Fruit fly (Drosophila melanogaster): ENCODE results near the gene stck.

The stck gene

DNA sequence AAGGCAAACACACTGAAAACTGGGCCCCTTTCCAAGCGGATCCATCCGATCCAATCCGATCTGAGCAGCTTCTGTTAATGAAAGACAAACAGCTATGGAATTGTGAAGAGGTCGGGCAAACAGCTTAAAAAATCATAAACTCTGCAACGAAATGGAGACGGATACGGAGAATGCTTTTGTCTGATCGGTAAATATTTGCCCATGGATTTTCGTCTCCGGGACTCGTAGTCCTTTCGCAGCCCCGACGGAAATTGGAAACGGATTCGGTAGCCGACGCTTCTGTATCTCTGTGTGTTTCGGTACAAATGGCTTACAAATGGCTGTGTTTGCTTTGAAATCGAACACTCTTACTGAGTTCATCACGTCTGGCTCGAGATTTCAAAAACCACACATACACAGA is 29.9 kb upstream of the stck start:
- TF ChIP-seq Dll (optimal IDR thresholded peaks at IDR 0.05) (no peak), usp (GFP tag; optimal IDR thresholded peaks at IDR 0.05) (no peak), EcR (GFP tag; optimal IDR thresholded peaks at IDR 0.05) (no peak), CG8478 (optimal IDR thresholded peaks at IDR 0.05) (no peak), pan (optimal IDR thresholded peaks at IDR 0.05) (no peak), psq (optimal IDR thresholded peaks at IDR 0.05) (no peak)

DNA sequence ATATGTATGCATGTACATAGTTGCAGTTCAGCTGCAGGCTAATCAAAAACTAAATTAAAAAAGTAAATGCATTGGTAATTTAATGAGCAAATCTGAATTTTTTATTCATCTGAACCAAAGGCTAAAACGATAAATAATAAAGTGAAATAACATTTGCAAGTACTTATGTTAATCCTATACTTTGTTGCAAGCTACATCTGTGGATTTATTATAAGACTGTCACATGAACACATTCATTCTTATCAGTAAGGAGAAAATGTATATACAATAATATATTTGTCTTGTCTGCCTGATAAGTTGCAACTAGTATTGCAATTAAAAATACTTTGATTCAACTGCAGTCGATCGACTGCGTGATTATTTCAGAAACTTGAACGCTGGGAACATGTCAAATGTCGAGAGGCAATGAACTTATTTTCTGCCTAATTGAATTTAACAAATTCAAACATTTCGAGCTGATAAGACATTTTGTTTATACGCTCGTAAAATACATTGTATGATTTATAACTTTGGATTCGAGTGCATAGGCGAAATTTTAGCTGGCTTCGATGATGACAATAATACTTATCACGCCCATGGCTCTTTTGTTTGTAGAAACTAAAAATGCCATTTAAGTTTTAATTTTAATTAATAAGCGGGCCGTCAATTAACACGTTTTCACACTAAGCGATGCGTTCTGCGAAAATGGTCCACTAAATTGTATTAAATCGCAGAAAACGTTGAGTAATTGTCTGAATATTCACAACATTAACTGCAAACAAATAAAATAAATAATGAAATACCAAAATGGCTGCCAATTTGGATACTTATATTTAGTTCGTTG is 28.6 kb upstream of the stck start:
- no peak for TF ChIP-seq CG8478 (optimal IDR thresholded peaks at IDR 0.05)
- TF ChIP-seq usp (GFP tag; optimal IDR thresholded peaks at IDR 0.05), result no peak
- TF ChIP-seq Dll (optimal IDR thresholded peaks at IDR 0.05), result no peak
- no peak for TF ChIP-seq EcR (GFP tag; optimal IDR thresholded peaks at IDR 0.05)
- TF ChIP-seq psq (optimal IDR thresholded peaks at IDR 0.05), result no peak
- TF ChIP-seq pan (optimal IDR thresholded peaks at IDR 0.05), result no peak

DNA sequence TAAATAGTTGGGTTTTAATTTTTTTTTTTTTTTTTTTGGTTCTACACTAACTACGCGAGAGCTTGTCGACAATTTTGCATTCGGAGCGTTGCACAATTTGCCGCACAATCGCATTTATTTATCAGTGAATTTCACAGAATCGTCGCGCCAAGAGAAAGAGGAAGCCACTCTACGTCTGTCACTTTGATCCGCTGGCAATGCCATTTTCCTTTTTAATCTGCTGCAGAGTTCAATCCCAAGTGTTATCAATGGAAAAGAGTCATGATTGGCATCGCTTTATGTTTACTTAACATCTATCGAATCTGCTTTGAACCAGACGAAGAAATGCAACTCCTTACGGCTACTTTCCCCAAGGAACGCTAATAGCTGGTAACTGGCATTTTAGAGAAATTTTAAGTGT is 27.1 kb upstream of the stck start:
- TF ChIP-seq EcR (GFP tag; optimal IDR thresholded peaks at IDR 0.05), result no peak
- no peak for TF ChIP-seq Dll (optimal IDR thresholded peaks at IDR 0.05)
- no peak for TF ChIP-seq pan (optimal IDR thresholded peaks at IDR 0.05)
- no peak for TF ChIP-seq CG8478 (optimal IDR thresholded peaks at IDR 0.05)
- no peak for TF ChIP-seq psq (optimal IDR thresholded peaks at IDR 0.05)

DNA sequence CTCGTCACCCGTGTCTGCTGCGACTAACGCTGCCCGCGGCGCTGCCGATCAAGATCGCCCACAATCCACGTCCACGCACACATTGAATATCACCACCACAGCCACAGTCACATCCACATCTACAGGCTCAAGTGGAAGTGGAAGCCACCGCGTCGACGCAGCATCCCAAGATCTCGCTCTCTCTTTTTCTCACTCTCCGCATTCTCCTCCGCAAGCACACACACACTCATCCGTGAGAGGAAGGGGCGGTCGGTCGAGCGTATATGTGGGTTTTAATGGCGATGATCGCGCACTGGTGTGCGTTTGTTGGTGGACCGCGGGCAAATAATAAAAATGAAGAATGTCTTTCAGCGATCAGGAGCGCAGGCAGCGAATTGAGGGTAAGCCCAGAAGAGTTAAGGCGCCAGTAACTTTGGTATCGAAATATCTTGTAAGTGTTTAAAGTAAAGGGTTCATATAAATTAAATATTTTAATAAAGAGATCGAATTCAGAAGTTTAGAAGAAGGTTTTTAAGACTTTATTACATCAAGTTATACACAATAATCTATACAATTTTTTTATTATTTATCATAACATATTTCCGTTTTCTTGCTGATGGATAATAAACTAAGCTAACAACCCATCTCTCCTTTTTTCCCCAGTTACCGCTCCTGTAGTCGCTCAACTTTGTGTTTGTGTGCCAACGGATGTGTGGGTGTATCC is 22.9 kb upstream of the stck start, which contains the start of gene Poxm:
Gene Poxm (minus strand): TSS at position 25 of the 703 bp plus-strand sequence.
- TF ChIP-seq CG8478 (optimal IDR thresholded peaks at IDR 0.05) (peak; percentile 58), Dll (optimal IDR thresholded peaks at IDR 0.05) (no peak), usp (GFP tag; optimal IDR thresholded peaks at IDR 0.05) (no peak), pan (optimal IDR thresholded peaks at IDR 0.05) (no peak), EcR (GFP tag; optimal IDR thresholded peaks at IDR 0.05) (no peak)

DNA sequence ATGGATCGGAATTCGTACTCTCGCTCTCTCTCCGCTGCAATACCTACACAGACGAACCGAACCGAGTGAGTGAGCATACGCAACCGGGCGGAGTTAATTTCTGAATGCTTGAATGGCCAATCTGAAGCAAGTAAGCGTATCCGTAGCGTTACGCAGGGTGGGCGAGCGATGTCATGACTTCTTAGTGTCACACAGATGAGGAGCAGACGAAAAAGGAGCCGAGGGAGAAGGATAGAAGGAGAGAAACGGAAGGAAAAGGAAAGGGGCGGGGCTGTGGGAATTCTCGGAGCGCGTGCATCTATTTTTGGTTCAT is 22.4 kb upstream of the stck start:
- TF ChIP-seq pan (optimal IDR thresholded peaks at IDR 0.05) (no peak), usp (GFP tag; optimal IDR thresholded peaks at IDR 0.05) (no peak), CG8478 (optimal IDR thresholded peaks at IDR 0.05) (no peak), psq (optimal IDR thresholded peaks at IDR 0.05) (no peak), EcR (GFP tag; optimal IDR thresholded peaks at IDR 0.05) (no peak), Dll (optimal IDR thresholded peaks at IDR 0.05) (no peak)

DNA sequence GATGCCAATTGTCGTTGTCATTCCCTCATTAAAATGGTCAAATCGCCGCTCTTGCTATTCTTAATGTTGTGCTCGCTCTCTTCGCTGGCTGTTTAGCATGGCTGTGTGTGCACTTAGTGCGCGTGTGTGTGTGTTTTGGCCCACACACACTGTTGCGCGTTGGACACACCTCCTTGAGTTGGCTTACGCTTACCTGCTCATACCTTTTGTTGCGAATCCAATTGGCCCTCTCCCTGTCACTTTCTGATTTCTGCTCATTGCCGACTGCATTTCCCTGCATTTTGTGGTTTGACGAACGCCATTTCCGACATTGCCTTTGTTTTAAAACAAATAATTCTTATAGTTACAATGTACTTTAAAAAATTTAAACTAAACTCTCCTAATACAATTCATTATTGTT is 21.8 kb upstream of the stck start:
- TF ChIP-seq CG8478 (optimal IDR thresholded peaks at IDR 0.05), result no peak
- no peak for TF ChIP-seq usp (GFP tag; optimal IDR thresholded peaks at IDR 0.05)

DNA sequence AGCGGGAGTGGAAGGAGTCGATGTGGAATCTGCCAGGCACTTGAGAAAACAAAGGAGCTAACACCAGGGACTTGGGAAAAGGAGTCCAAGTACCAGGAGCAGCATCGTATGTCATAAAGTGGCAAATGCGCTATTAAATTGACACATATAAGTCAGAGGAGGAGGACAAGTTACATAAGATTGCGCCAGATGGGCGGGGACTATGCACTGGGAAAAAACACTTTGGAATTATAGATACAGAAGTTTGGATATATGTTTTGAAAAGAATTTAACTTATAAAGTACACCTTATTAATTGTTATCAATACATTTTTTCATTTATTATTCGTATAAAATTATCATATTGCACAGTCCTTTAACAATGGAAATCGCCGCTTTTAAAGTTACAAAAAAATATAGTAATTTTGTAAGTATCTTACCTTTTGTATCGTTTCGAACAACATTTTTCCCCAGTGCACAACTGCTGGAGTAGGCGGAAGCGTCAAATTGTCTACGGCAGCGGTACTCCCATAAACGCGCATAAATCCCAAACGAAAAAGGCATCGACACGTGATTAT is 20.7 kb upstream of the stck start:
- TF ChIP-seq pan (optimal IDR thresholded peaks at IDR 0.05) (no peak), psq (optimal IDR thresholded peaks at IDR 0.05) (no peak), usp (GFP tag; optimal IDR thresholded peaks at IDR 0.05) (no peak), CG8478 (optimal IDR thresholded peaks at IDR 0.05) (no peak), Dll (optimal IDR thresholded peaks at IDR 0.05) (no peak), EcR (GFP tag; optimal IDR thresholded peaks at IDR 0.05) (no peak)

DNA sequence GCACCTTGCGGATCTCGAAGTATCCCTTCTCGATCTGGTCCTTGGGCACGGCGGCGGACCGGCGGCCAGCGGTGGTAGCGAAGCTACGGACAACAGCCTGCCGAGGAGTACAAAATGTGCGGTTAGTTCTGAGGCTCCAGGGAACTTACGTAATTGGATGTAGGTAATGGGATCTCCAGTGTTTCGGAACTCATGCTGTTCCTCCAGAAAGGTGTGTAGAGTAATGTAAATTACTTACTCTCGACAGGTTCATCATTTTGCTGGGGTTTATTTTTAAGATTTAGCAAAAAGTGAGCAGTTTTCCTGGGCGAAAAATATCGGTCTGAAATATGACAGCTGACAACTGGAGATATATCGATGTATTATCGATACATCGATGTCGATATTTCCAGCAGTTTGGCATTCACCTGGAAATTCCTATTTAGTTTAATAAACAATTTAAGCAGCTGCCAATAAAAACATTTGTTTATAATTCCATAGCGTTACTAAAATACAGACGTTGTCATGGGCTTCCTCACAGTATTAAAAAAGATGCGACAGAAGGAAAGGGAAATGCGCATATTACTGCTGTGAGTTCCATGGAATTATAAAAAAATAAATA is 16.0 kb upstream of the stck start, which contains the start of the genes COX7A and Arl2:
Gene COX7A (minus strand): TSS at position 369 of the 601 bp plus-strand sequence.
Gene Arl2 (plus strand): TSS at position 426 of the 601 bp plus-strand sequence.
- TF ChIP-seq psq (optimal IDR thresholded peaks at IDR 0.05) (no peak), Dll (optimal IDR thresholded peaks at IDR 0.05) (no peak), EcR (GFP tag; optimal IDR thresholded peaks at IDR 0.05) (no peak), pan (optimal IDR thresholded peaks at IDR 0.05) (no peak)

DNA sequence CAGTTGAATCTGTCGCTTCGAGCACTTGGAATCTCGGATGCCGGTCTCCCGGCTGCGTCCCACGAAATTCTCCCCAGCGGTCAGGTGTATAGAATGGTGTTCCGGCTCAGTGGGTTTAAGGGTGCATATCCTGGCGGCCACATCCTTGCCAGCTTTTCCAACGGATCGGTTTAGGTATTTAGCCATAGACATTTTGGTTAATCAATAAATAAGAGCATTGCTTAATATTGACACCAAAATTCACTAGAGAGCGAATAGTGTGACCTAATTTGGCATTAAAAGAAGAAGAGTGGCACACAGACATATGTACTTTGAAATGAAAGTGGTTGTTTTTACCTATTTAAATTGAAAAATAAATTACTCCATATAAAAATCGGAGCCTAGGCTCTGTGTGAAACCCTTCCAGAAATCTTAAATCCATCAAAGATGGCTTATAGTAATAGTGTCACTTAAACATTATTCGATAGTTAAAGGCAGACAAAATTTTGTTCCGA is 13.5 kb upstream of the stck start, which contains the start of the genes PNKP and COX7AL:
Gene PNKP (minus strand): TSS at position 266 of the 494 bp plus-strand sequence.
Gene COX7AL (plus strand): TSS at position 419 of the 494 bp plus-strand sequence.
- TF ChIP-seq CG8478 (optimal IDR thresholded peaks at IDR 0.05) (no peak), usp (GFP tag; optimal IDR thresholded peaks at IDR 0.05) (no peak), psq (optimal IDR thresholded peaks at IDR 0.05) (no peak)

DNA sequence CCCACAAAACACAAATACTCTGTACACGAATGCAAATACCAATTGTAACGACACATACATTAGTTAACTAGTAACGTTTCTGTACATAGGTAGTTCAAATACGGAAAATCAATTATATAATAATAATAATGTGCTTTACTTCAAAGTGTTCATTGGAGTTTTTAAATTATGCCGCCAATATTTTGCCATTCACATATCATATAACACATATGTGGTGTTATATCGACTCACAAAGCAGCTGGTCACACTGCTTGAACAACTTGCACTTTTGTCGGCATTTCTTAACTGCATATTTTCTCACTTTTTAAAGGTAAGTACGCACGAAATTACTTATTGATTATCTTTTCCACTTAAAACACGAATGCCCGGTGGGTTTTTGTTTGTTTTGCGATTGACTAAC is 12.6 kb upstream of the stck start, which contains the start of gene DppIII:
Gene DppIII (plus strand): TSS at position 227 of the 400 bp plus-strand sequence.
- TF ChIP-seq CG8478 (optimal IDR thresholded peaks at IDR 0.05) (no peak), EcR (GFP tag; optimal IDR thresholded peaks at IDR 0.05) (no peak), psq (optimal IDR thresholded peaks at IDR 0.05) (no peak), pan (optimal IDR thresholded peaks at IDR 0.05) (no peak), Dll (optimal IDR thresholded peaks at IDR 0.05) (no peak), usp (GFP tag; optimal IDR thresholded peaks at IDR 0.05) (no peak)

DNA sequence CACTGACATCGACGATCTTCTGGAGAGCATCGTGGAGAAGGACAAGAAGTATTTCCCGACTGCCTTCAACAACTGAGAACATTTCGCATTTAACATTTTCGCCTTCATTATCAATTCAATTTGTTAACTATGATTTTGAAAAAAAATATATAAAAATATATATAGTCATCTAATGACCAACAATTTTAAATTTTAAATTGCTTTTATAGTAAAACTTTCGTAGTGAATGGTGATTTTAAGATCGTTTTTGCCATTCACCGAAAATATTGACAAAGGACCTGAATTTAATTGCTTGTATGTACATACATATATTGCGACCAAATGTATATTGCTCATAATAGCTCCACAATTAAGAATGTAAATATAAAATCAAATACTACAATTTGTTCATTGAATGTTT is 9.5 kb upstream of the stck start, which contains the start of gene CG7352:
Gene CG7352 (plus strand): TSS at position 301 of the 400 bp plus-strand sequence.
- TF ChIP-seq Dll (optimal IDR thresholded peaks at IDR 0.05) (no peak), EcR (GFP tag; optimal IDR thresholded peaks at IDR 0.05) (no peak), CG8478 (optimal IDR thresholded peaks at IDR 0.05) (no peak), psq (optimal IDR thresholded peaks at IDR 0.05) (no peak), usp (GFP tag; optimal IDR thresholded peaks at IDR 0.05) (no peak), pan (optimal IDR thresholded peaks at IDR 0.05) (no peak)
